Worm (Caenorhabditis elegans): Measurements from ENCODE around the gene ints-7.

DNA sequence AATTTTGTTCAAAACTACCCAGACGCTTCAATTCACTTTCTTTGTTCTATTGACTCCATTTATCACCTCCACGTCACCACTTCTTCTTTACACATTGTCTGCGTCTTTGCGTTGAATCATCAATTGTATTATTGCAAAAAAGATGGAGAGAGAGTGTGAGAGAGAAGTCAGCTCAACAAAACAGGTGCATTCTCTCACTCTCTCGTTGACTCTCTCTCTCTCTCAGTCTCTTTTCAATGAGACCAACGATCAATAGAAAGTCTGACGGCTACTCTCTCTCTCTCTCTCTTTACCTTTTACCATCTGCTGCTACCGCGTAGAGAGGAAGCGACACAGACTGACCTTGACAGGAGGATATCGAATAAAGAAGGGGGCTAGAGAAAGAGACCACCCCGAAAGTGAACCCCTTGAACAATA, 53.1 kb downstream of the ints-7 start:
- TF ChIP-seq hnd-1 (tag; optimal IDR thresholded peaks at IDR 0.05) (no peak), F13C5.2 (tag; optimal IDR thresholded peaks at IDR 0.05) (peak; percentile 37), tbx-11 (GFP tag; IDR thresholded peaks at IDR 0.05) (no peak), ama-1 (optimal IDR thresholded peaks at IDR 0.05) (peak; percentile 90), tra-4 (tag; optimal IDR thresholded peaks at IDR 0.05) (no peak), tbx-37 (GFP tag; conservative IDR thresholded peaks at IDR 0.05) (no peak), flt-1 (GFP tag; IDR thresholded peaks at IDR 0.05) (0 out of 2 replicates have a peak, but pooled peaks have one; percentile 10), pes-1 (GFP tag; IDR thresholded peaks at IDR 0.05) (no peak), aly-1 (tag; optimal IDR thresholded peaks at IDR 0.05) (no peak), scrt-1 (GFP tag; IDR thresholded peaks at IDR 0.05) (0 out of 2 replicates have a peak, but pooled peaks have one; percentile 40), hmbx-1 (tag; optimal IDR thresholded peaks at IDR 0.05) (no peak)

Data from whole organism, early embryonic.